Worm (Caenorhabditis elegans) whole organism, L2 larva: Measurements from ENCODE around the gene EGAP5.1.

Experiments
- R02D3.7 ChIP-seq: fragments of 150-350 bp; optimal IDR thresholded peaks from 2 replicates; lab custom pipeline; 2014; ENCODE audit warnings: missing biosample characterization, missing genetic modification characterization
- ZK546.5 ChIP-seq: sonication (generic microtip); optimal IDR thresholded peaks from 2 replicates; lab custom pipeline; 2017; ENCODE audit warnings: missing biosample characterization, missing genetic modification characterization
- elt-3 ChIP-seq: sonication (generic microtip); optimal IDR thresholded peaks from 2 replicates; lab custom pipeline; 2017; ENCODE audit warnings: missing biosample characterization, missing genetic modification characterization
- fos-1 ChIP-seq: fragments of 150-350 bp; optimal IDR thresholded peaks from 2 replicates; lab custom pipeline; 2014; ENCODE audit warnings: missing biosample characterization, missing genetic modification characterization
- lin-13 ChIP-seq: fragments of 150-350 bp; optimal IDR thresholded peaks from 2 replicates; lab custom pipeline; 2014; ENCODE audit warnings: missing biosample characterization, missing genetic modification reagents, missing genetic modification characterization
- unc-39 ChIP-seq: fragments of 150-350 bp; optimal IDR thresholded peaks from 2 replicates; lab custom pipeline; 2014; ENCODE audit warnings: missing biosample characterization, missing genetic modification characterization

- TF ChIP-seq fos-1 (tag; lab: Kevin White, UChicago), result no peak
- TF ChIP-seq ZK546.5 (tag; lab: Kevin White, UChicago), result no peak
- no peak for TF ChIP-seq lin-13 (GFP tag; lab: Kevin White, UChicago)
- TF ChIP-seq R02D3.7 (tag; lab: Kevin White, UChicago), result no peak
- no peak for TF ChIP-seq elt-3 (tag; lab: Kevin White, UChicago)
- TF ChIP-seq unc-39 (tag; lab: Kevin White, UChicago), result no peak
Observed at ce11 chrX:5124288-5124687, 38.6 kb upstream of the EGAP5.1 start.
